Fruit fly (Drosophila melanogaster) whole organism, prepupa: ENCODE measurements around the gene CG31689.

Experiments used
- CG10631 ChIP-seq: fragments of 200-800 bp; sonication (Bioruptor generic); optimal IDR thresholded peaks from 2 replicates; lab custom pipeline; 2016; ENCODE audit warnings: missing biosample characterization, missing genetic modification characterization
- CG1621 ChIP-seq: fragments of 200-800 bp; sonication (Bioruptor generic); optimal IDR thresholded peaks from 3 replicates; lab custom pipeline; 2018; ENCODE audit warnings: missing biosample characterization, mild to moderate bottlenecking, missing genetic modification characterization
- CG16779 ChIP-seq: fragments of 200-800 bp; sonication (Bioruptor generic); optimal IDR thresholded peaks from 3 replicates; lab custom pipeline; 2017; ENCODE audit warnings: missing biosample characterization, mild to moderate bottlenecking, missing genetic modification characterization
- CG32006 ChIP-seq: fragments of 200-800 bp; sonication (Bioruptor generic); optimal IDR thresholded peaks from 3 replicates; lab custom pipeline; 2017; ENCODE audit warnings: missing biosample characterization, mild to moderate bottlenecking, missing genetic modification characterization
- CG34406 ChIP-seq: fragments of 200-800 bp; sonication (Bioruptor generic); optimal IDR thresholded peaks from 3 replicates; lab custom pipeline; 2016; ENCODE audit warnings: missing biosample characterization, missing genetic modification characterization
- CG6792 ChIP-seq: fragments of 200-800 bp; sonication (Bioruptor generic); optimal IDR thresholded peaks from 3 replicates; lab custom pipeline; 2016; ENCODE audit warnings: missing biosample characterization, missing genetic modification characterization
- CG7368 ChIP-seq: fragments of 200-800 bp; sonication (Bioruptor generic); optimal IDR thresholded peaks from 3 replicates; lab custom pipeline; 2016; ENCODE audit warnings: missing biosample characterization, missing genetic modification characterization
- Eip93F ChIP-seq: fragments of 200-800 bp; sonication (Bioruptor generic); optimal IDR thresholded peaks from 2 replicates; lab custom pipeline; 2016; ENCODE audit warnings: missing biosample characterization, mild to moderate bottlenecking, missing genetic modification characterization
- Ets21C ChIP-seq: fragments of 200-800 bp; sonication (Bioruptor generic); optimal IDR thresholded peaks from 3 replicates; lab custom pipeline; 2016; ENCODE audit warnings: missing biosample characterization, missing genetic modification characterization
- OdsH ChIP-seq: fragments of 200-800 bp; sonication (Bioruptor generic); optimal IDR thresholded peaks from 3 replicates; lab custom pipeline; 2016; ENCODE audit warnings: missing biosample characterization, missing genetic modification characterization
- pdm3 ChIP-seq: fragments of 200-800 bp; sonication (Bioruptor generic); optimal IDR thresholded peaks from 3 replicates; lab custom pipeline; 2016; ENCODE audit warnings: missing biosample characterization, missing genetic modification characterization
- ss ChIP-seq, 2 experiments: fragments of 200-800 bp; sonication (Bioruptor generic); optimal IDR thresholded peaks; 2 replicates in 1 of 2; 3 replicates in 1 of 2; lab custom pipeline; 2017 to 2018; ENCODE audit warnings: mild to moderate bottlenecking in 2 of 2, missing biosample characterization in 2 of 2, missing genetic modification characterization in 2 of 2, moderate library complexity in 1 of 2
- svp ChIP-seq: fragments of 200-800 bp; sonication (Bioruptor generic); peaks from one replicate; lab custom pipeline; 2016; ENCODE audit warnings: missing biosample characterization, missing genetic modification characterization
- topi ChIP-seq: fragments of 200-800 bp; sonication (Bioruptor generic); optimal IDR thresholded peaks from 3 replicates; lab custom pipeline; 2016; ENCODE audit warnings: missing biosample characterization, missing genetic modification characterization

- no peak for TF ChIP-seq ss (GFP tag; optimal IDR thresholded peaks at IDR 0.05; lab: Kevin White, UChicago)
- TF ChIP-seq CG7368: no peak
- TF ChIP-seq pdm3: no peak
- TF ChIP-seq CG10631 (GFP tag; lab: Kevin White, UChicago): no peak
- no peak for TF ChIP-seq Eip93F (GFP tag; lab: Kevin White, UChicago)
- TF ChIP-seq OdsH (GFP tag; lab: Kevin White, UChicago): no peak
- no peak for TF ChIP-seq topi (GFP tag; lab: Kevin White, UChicago)
- no peak for TF ChIP-seq CG6792 (GFP tag; lab: Kevin White, UChicago)
- TF ChIP-seq CG1621 (tag; lab: Kevin White, UChicago): no peak
- TF ChIP-seq CG16779: no peak
- no peak for TF ChIP-seq CG32006
- TF ChIP-seq Ets21C (GFP tag; lab: Kevin White, UChicago): no peak
- TF ChIP-seq svp: no peak
- TF ChIP-seq CG34406: no peak
These were observed 47.9 kb upstream of the CG31689 start, which contains the start of gene Tmtc1 for dm6 chr2L:2677553-2677952.
